Fruit fly (Drosophila melanogaster): ENCODE data around the gene vn.

DNA sequence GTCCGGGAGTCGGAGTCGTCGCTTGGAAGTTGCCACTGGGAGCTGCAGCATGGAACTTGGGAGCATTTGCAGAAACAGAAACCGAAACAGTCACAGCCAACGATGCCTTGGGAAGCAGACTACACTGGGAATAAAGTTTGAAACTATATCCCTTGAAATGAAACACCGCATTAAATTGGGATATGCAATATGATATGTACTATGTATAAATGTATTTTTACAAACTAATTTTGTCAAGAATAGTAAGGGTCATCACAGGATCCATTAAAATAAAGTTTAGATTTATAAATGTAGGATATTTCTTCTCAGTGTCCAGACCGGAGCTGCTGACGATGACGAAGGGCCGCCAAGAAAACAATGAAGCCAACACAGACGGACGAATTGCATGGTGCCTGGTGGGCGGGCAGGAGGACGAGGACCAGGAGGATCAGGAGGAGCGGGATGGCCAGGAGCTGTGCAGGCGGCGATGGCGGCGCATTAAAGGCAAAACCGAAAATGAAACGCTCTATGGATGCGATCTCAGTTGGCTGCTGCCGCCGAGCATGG, 18.5 kb upstream of the vn start:
- no peak for TF ChIP-seq ttk (optimal IDR thresholded peaks at IDR 0.05)
- TF ChIP-seq psq (optimal IDR thresholded peaks at IDR 0.05), result no peak
- no peak for TF ChIP-seq Myc (optimal IDR thresholded peaks at IDR 0.05)
- TF ChIP-seq insv (optimal IDR thresholded peaks at IDR 0.05), result no peak
- TF ChIP-seq Sin3A (optimal IDR thresholded peaks at IDR 0.05), result no peak
- no peak for TF ChIP-seq h (optimal IDR thresholded peaks at IDR 0.05)

Measured in Kc167 (cell line).